Worm (Caenorhabditis elegans): ENCODE data around the gene T13H5.8.

Gene T13H5.8

DNA sequence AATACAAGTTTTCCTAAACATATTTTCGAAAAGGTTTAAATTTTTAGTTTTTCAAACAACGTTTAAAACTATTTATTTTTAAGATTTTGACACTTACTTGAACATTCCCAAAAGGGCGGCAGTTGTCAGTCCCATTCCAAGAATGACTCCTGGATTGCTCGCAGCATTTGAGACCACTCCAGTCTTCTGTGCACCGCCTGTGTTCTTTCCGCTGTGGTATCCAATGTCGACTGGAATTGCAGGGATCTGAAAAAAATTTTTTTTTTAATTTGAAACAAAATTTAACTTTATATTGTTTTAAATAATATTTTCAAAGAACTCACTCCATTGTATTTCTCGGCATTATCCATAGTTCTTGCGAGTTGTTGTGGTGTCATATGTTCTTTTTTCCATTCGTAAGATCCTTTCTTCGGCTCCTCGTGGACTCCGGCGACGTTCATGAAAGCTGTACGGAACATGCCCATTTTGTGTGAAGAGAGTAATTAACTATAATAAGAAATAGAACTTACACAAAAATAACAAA, 36.5 kb upstream of the T13H5.8 start, which contains the start of gene M05D6.5:
M05D6.5 (minus strand) TSS at position 473 of the 523 bp plus-strand sequence.
- TF ChIP-seq nhr-77 (tag; optimal IDR thresholded peaks at IDR 0.05), result no peak
- TF ChIP-seq ama-1 (optimal IDR thresholded peaks at IDR 0.05), result peak; percentile 89

DNA sequence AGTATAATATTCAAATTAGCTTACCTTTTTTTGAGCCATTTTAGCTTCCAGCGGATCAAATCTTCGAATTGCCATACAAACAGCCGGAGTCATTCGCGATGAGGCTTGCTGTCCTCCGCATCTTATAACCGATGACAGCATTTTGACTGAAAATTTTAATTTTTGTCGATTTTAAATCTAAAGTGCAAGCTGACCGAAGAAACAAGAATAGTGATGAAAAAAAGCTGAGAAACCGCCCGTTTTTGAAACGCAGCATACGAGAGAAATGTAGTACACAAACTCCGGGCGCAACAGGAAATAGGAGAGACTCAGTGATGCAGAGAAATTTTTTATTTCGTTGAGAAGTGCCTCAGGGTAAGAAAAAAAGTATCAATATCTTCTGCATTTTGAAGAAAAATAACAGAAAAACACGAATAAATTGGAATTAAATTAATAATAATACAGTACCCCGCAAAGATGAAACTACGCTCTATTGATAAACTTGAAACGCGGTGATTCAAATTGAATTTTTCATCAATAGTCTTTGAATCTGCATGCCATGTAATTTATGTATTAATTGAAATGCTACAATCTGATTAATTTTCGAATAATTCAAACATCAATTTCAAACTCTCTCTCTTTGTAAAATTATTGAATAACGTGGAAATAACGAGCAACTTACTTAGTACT, 35.1 kb upstream of the T13H5.8 start:
- TF ChIP-seq skn-1 (tag; optimal IDR thresholded peaks at IDR 0.05), result peak; percentile 13
- no peak for TF ChIP-seq egl-27 (tag; optimal IDR thresholded peaks at IDR 0.05)
- TF ChIP-seq nfya-1 (tag; optimal IDR thresholded peaks at IDR 0.05; ENCODE audit: insufficient read depth), result peak; percentile 46
- no peak for TF ChIP-seq nhr-23 (tag; optimal IDR thresholded peaks at IDR 0.05)
- peak; percentile 65 for TF ChIP-seq pha-4 (tag; optimal IDR thresholded peaks at IDR 0.05)
- no peak for TF ChIP-seq ceh-9 (tag; optimal IDR thresholded peaks at IDR 0.05)
- peak; percentile 34 for TF ChIP-seq nhr-25 (tag; optimal IDR thresholded peaks at IDR 0.05)
- no peak for TF ChIP-seq R02D3.7 (tag; optimal IDR thresholded peaks at IDR 0.05)
- peak; percentile 40 for TF ChIP-seq lin-15B (tag; optimal IDR thresholded peaks at IDR 0.05)
- no peak for TF ChIP-seq egl-5 (tag; optimal IDR thresholded peaks at IDR 0.05)
- no peak for TF ChIP-seq nhr-11 (tag; optimal IDR thresholded peaks at IDR 0.05)
- TF ChIP-seq elt-2 (tag; optimal IDR thresholded peaks at IDR 0.05), result peak; percentile 7
- no peak for TF ChIP-seq ztf-11 (tag; optimal IDR thresholded peaks at IDR 0.05)
- peak; percentile 39 for TF ChIP-seq lin-39 (tag; optimal IDR thresholded peaks at IDR 0.05)

DNA sequence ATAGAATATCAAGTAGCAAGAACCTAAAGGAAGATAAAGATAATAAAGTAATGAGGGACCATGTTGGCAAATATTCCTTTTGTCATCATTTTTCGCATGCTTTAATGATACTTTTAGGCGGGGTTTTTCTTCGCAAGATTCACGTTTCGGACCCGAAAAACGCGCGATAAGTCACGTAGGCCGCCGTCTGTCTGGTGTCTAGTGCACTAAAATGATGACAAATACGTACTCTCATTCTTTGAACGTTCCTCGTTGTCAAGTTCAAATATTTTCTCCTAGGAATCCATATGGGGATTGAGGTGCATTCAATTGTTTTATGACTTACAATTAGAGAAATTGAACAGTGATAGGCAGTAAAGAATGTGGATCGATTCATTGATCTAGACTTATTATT, 34.5 kb upstream of the T13H5.8 start, which contains the start of gene taap-1:
taap-1 (minus strand) TSS at position 79 of the 394 bp plus-strand sequence.
- TF ChIP-seq egl-5 (tag; optimal IDR thresholded peaks at IDR 0.05), result no peak
- TF ChIP-seq ceh-28 (tag; optimal IDR thresholded peaks at IDR 0.05), result no peak
- no peak for TF ChIP-seq elt-2 (tag; optimal IDR thresholded peaks at IDR 0.05)
- peak; percentile 4 for TF ChIP-seq pqm-1 (tag; optimal IDR thresholded peaks at IDR 0.05)
- no peak for TF ChIP-seq lin-39 (tag; optimal IDR thresholded peaks at IDR 0.05)
- TF ChIP-seq elt-1 (tag; optimal IDR thresholded peaks at IDR 0.05), result no peak
- no peak for TF ChIP-seq sea-2 (GFP tag; optimal IDR thresholded peaks at IDR 0.05)
- TF ChIP-seq ceh-9 (tag; optimal IDR thresholded peaks at IDR 0.05), result no peak
- no peak for TF ChIP-seq snpc-4 (tag; optimal IDR thresholded peaks at IDR 0.05)
- no peak for TF ChIP-seq lsy-12 (tag; optimal IDR thresholded peaks at IDR 0.05)
- TF ChIP-seq ztf-11 (tag; optimal IDR thresholded peaks at IDR 0.05), result no peak
- TF ChIP-seq elt-3 (tag; optimal IDR thresholded peaks at IDR 0.05), result no peak
- TF ChIP-seq daf-12 (tag; optimal IDR thresholded peaks at IDR 0.05), result no peak
- no peak for TF ChIP-seq nhr-28 (tag; optimal IDR thresholded peaks at IDR 0.05)
- TF ChIP-seq nhr-25 (tag; optimal IDR thresholded peaks at IDR 0.05), result no peak
- TF ChIP-seq aly-2 (tag; optimal IDR thresholded peaks at IDR 0.05), result no peak
- peak; percentile 34 for TF ChIP-seq nhr-43 (tag; optimal IDR thresholded peaks at IDR 0.05; ENCODE audit: poor library complexity, severe bottlenecking)
- TF ChIP-seq hmg-11 (tag; optimal IDR thresholded peaks at IDR 0.05), result no peak
- peak; percentile 17 for TF ChIP-seq nfya-1 (tag; optimal IDR thresholded peaks at IDR 0.05; ENCODE audit: insufficient read depth)
- peak; percentile 94 for TF ChIP-seq skn-1 (tag; optimal IDR thresholded peaks at IDR 0.05)

DNA sequence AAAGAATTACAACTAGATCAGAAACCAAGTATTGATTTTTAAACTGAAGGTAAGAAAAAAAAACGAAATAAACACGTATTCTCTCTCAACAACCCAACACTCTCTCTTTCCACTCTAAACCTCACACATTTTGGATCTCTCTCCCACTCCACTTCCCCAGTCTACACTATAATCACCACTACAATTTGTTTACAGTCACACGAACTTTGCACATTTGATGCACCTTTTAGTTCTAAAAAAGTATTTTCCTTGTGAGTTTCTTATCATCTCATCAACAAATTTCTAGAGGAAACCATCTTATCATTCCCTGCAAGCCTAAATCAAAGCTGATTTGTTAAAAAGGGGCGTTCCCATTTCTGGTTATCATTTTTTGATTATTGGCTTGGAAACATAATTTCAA, 33.8 kb upstream of the T13H5.8 start:
- TF ChIP-seq ceh-28 (tag; optimal IDR thresholded peaks at IDR 0.05) (peak; percentile 31), ceh-9 (tag; optimal IDR thresholded peaks at IDR 0.05) (no peak), nhr-43 (tag; optimal IDR thresholded peaks at IDR 0.05; ENCODE audit: poor library complexity, severe bottlenecking) (peak; percentile 5), jun-1 (tag; optimal IDR thresholded peaks at IDR 0.05) (peak; percentile 33), nhr-67 (tag; optimal IDR thresholded peaks at IDR 0.05) (no peak), nhr-11 (tag; optimal IDR thresholded peaks at IDR 0.05) (peak; percentile 33), mml-1 (tag; optimal IDR thresholded peaks at IDR 0.05) (no peak), nfya-1 (tag; optimal IDR thresholded peaks at IDR 0.05; ENCODE audit: insufficient read depth) (peak; percentile 26), pha-4 (tag; optimal IDR thresholded peaks at IDR 0.05) (peak; percentile 67), nhr-23 (tag; optimal IDR thresholded peaks at IDR 0.05) (no peak), elt-2 (tag; optimal IDR thresholded peaks at IDR 0.05) (peak; percentile 96), hmg-11 (tag; optimal IDR thresholded peaks at IDR 0.05) (no peak), elt-3 (tag; optimal IDR thresholded peaks at IDR 0.05) (no peak), pqm-1 (tag; optimal IDR thresholded peaks at IDR 0.05) (peak; percentile 88), skn-1 (tag; optimal IDR thresholded peaks at IDR 0.05) (peak; percentile 32), nhr-25 (tag; optimal IDR thresholded peaks at IDR 0.05) (peak; percentile 26)

DNA sequence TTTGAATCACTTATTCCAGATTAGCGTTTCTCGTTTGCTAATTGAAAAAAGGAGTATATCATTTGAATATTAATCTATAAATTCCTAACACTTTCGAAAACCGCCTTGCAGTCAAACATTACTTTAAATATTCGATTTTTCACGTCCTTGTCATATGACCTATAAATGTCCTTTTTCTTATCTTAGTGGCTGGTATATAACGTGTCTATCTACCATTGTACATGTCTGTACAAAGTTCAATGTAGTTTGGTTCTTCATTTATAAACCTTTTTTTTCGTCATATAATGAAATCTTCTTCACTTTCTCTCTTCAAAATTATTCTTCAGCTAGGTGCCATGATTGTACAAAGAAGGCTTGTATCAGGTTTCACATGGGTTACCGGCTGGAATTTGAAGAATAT, 32.7 kb upstream of the T13H5.8 start, which contains the start of gene gbh-2:
gbh-2 (plus strand) TSS at position 277 of the 400 bp plus-strand sequence.
- peak; percentile 95 for TF ChIP-seq pqm-1 (tag; optimal IDR thresholded peaks at IDR 0.05)
- peak; percentile 67 for TF ChIP-seq skn-1 (tag; optimal IDR thresholded peaks at IDR 0.05)
- TF ChIP-seq sea-2 (GFP tag; optimal IDR thresholded peaks at IDR 0.05), result no peak
- peak; percentile 46 for TF ChIP-seq nhr-43 (tag; optimal IDR thresholded peaks at IDR 0.05; ENCODE audit: poor library complexity, severe bottlenecking)
- peak; percentile 16 for TF ChIP-seq jun-1 (tag; optimal IDR thresholded peaks at IDR 0.05)
- peak; percentile 11 for TF ChIP-seq pha-4 (tag; optimal IDR thresholded peaks at IDR 0.05)
- TF ChIP-seq nhr-25 (tag; optimal IDR thresholded peaks at IDR 0.05), result peak; percentile 63
- peak; percentile 9 for TF ChIP-seq snpc-4 (tag; optimal IDR thresholded peaks at IDR 0.05)
- peak; percentile 48 for TF ChIP-seq ztf-4 (tag; optimal IDR thresholded peaks at IDR 0.05)
- no peak for TF ChIP-seq eor-1 (tag; optimal IDR thresholded peaks at IDR 0.05)
- peak; percentile 93 for TF ChIP-seq elt-2 (tag; optimal IDR thresholded peaks at IDR 0.05)
- TF ChIP-seq nhr-23 (tag; optimal IDR thresholded peaks at IDR 0.05), result peak; percentile 42
- TF ChIP-seq R02D3.7 (tag; optimal IDR thresholded peaks at IDR 0.05), result no peak
- TF ChIP-seq nfya-1 (tag; optimal IDR thresholded peaks at IDR 0.05; ENCODE audit: insufficient read depth), result no peak
